Worm (Caenorhabditis elegans) whole organism, L4/young adult: ENCODE results near the gene srw-68.

Experiments used
- W03F9.2 ChIP-seq: fragments of 150-350 bp; optimal IDR thresholded peaks from 2 replicates; lab custom pipeline; 2014; ENCODE audit warnings: missing biosample characterization, missing genetic modification characterization
- him-1 ChIP-seq: sonication (generic microtip); optimal IDR thresholded peaks from 2 replicates; lab custom pipeline; 2016; ENCODE audit warnings: missing genotype, missing genetic modification reagents, missing genetic modification characterization, missing compliant biosample characterization

- TF ChIP-seq him-1 (tag; lab: Kevin White, UChicago) (no peak), W03F9.2 (tag; lab: Kevin White, UChicago) (no peak)
Observed at ce11 chrV:7420162-7420561, 6.3 kb downstream of the srw-68 start, which contains the start of gene srxa-4.
